Fruit fly (Drosophila melanogaster): ENCODE data around the gene CG31140.

Gene CG31140

dm6 chr3R:23922502-23923350, 40.3 kb upstream of the CG31140 start, which contains the start of the genes sba and CG31141 (continued):
- TF ChIP-seq zfh1 (GFP tag; IDR thresholded peaks at IDR 0.05): no peak
- TF ChIP-seq salm (tag; optimal IDR thresholded peaks at IDR 0.05): no peak
- peak; percentile 54 for TF ChIP-seq CG8924 (tag; optimal IDR thresholded peaks at IDR 0.05)
- no peak for TF ChIP-seq bigmax (GFP tag; optimal IDR thresholded peaks at IDR 0.05)
- peak; percentile 52 for TF ChIP-seq kni (GFP tag; optimal IDR thresholded peaks at IDR 0.05)
- TF ChIP-seq btn (GFP tag; optimal IDR thresholded peaks at IDR 0.05): no peak
- TF ChIP-seq cwo (GFP tag; optimal IDR thresholded peaks at IDR 0.05): no peak
- no peak for TF ChIP-seq CG9932 (GFP tag; IDR thresholded peaks at IDR 0.05)
- no peak for TF ChIP-seq Ada2b (GFP tag; IDR thresholded peaks at IDR 0.05)
- no peak for TF ChIP-seq Camta (GFP tag; optimal IDR thresholded peaks at IDR 0.05)
- TF ChIP-seq HLHmδ (GFP tag; optimal IDR thresholded peaks at IDR 0.05): peak; percentile 38
- TF ChIP-seq CG12299 (tag; optimal IDR thresholded peaks at IDR 0.05): peak; percentile 50
- TF ChIP-seq ssp (GFP tag; IDR thresholded peaks at IDR 0.05): no peak
- peak; percentile 25; the same call in 1 of the 2 replicates for TF ChIP-seq CG6272 (GFP tag; IDR thresholded peaks at IDR 0.05)
- TF ChIP-seq CG15696 (tag; optimal IDR thresholded peaks at IDR 0.05): peak; percentile 2
- TF ChIP-seq croc (GFP tag; conservative IDR thresholded peaks at IDR 0.05): no peak
- no peak for TF ChIP-seq MTF-1 (GFP tag; optimal IDR thresholded peaks at IDR 0.05; ENCODE audit: borderline replicate concordance)
- peak; percentile 71 for TF ChIP-seq Dp (GFP tag; optimal IDR thresholded peaks at IDR 0.05)
- no peak for TF ChIP-seq crc (GFP tag; optimal IDR thresholded peaks at IDR 0.05)
- TF ChIP-seq Dip3 (GFP tag; optimal IDR thresholded peaks at IDR 0.05): peak; percentile 9
- peak; percentile 57 for TF ChIP-seq MBD-R2 (GFP tag; IDR thresholded peaks at IDR 0.05)
- peak; percentile 78 for TF ChIP-seq tna (GFP tag; IDR thresholded peaks at IDR 0.05; ENCODE audit: partially characterized antibody)
- no peak for TF ChIP-seq CG4854 (GFP tag; optimal IDR thresholded peaks at IDR 0.05)
- TF ChIP-seq z (GFP tag; IDR thresholded peaks at IDR 0.05): no peak
- peak; percentile 59 for TF ChIP-seq B-H2 (GFP tag; optimal IDR thresholded peaks at IDR 0.05)
- TF ChIP-seq H15 (GFP tag; IDR thresholded peaks at IDR 0.05): no peak
- no peak for TF ChIP-seq CG30431 (GFP tag; optimal IDR thresholded peaks at IDR 0.05)
- TF ChIP-seq pum (GFP tag; optimal IDR thresholded peaks at IDR 0.05): no peak
- TF ChIP-seq sug (tag; optimal IDR thresholded peaks at IDR 0.05): no peak
- TF ChIP-seq Ets65A (GFP tag): no peak
- TF ChIP-seq Hmr (GFP tag; optimal IDR thresholded peaks at IDR 0.05): peak; percentile 29
- TF ChIP-seq CkIIα-i1 (GFP tag; IDR thresholded peaks at IDR 0.05): no peak
- TF ChIP-seq CG34224 (GFP tag; IDR thresholded peaks at IDR 0.05; ENCODE audit: partially characterized antibody): peak; percentile 87
- no peak for TF ChIP-seq CG11093 (GFP tag; IDR thresholded peaks at IDR 0.05)
- no peak for TF ChIP-seq CG8944 (GFP tag; optimal IDR thresholded peaks at IDR 0.05)
- TF ChIP-seq Drgx (GFP tag; IDR thresholded peaks at IDR 0.05): no peak
- no peak for TF ChIP-seq jing (GFP tag; optimal IDR thresholded peaks at IDR 0.05)
- TF ChIP-seq nerfin-1 (tag; optimal IDR thresholded peaks at IDR 0.05): peak; percentile 90
- TF ChIP-seq CG4328 (GFP tag; optimal IDR thresholded peaks at IDR 0.05): no peak
- TF ChIP-seq slou (GFP tag; optimal IDR thresholded peaks at IDR 0.05): no peak
- peak; percentile 13 for TF ChIP-seq CHES-1-like (GFP tag; optimal IDR thresholded peaks at IDR 0.05)
- peak; percentile 41; the same call in 1 of the 2 replicates for TF ChIP-seq sob (GFP tag; IDR thresholded peaks at IDR 0.05)
- peak in 1 of 2 experiments; percentile 3 for TF ChIP-seq bsh (GFP tag; optimal IDR thresholded peaks at IDR 0.05)
- TF ChIP-seq Six4 (GFP tag; optimal IDR thresholded peaks at IDR 0.05): no peak
- TF ChIP-seq CG7271 (tag; optimal IDR thresholded peaks at IDR 0.05): no peak
- no peak for TF ChIP-seq Hr39 (optimal IDR thresholded peaks at IDR 0.05)
- no peak for TF ChIP-seq corto (GFP tag; optimal IDR thresholded peaks at IDR 0.05)
- TF ChIP-seq twi (tag; optimal IDR thresholded peaks at IDR 0.05): no peak
- no peak for TF ChIP-seq da (GFP tag; optimal IDR thresholded peaks at IDR 0.05)
- TF ChIP-seq grau (tag; optimal IDR thresholded peaks at IDR 0.05): peak; percentile 21

Measured in whole organism, embryonic.